Fruit fly (Drosophila melanogaster): ENCODE data around the gene Cyp305a1.

Gene Cyp305a1

DNA sequence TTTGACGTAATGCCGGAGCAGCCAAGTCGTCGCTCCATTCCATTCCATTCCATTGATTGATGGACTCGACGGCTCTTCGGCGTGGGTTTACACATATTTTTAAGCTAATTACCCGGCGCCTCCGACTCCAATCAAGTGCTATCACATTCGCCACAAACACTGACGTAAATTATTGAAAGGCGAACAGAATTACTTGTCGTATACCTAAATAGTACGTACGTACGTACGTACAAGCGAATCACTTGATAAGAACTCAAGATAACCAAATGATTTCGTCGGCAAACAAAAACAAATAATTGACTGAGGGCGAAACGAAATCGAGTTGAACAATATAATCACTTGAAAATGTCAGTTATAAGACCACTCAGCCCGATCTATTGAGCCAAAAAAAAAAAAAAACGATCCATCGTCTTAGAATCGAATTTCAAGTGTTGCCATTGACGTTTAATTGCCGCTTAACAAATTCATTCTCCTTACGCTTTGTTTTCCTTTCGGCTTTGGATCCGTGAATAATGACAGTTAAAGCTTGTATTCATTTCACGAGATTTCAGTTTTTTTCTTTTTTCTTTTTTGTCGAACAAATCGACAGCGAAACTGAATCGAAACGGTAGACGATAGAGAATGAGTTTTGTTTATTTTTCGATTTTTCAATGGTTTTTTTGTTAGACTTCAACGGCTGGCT, 35.7 kb downstream of the Cyp305a1 start (continued):
- no peak for TF ChIP-seq Hr78 (GFP tag; optimal IDR thresholded peaks at IDR 0.05)
- TF ChIP-seq gcm (GFP tag; optimal IDR thresholded peaks at IDR 0.05): no peak
- peak; percentile 34 for TF ChIP-seq CG34376 (GFP tag; optimal IDR thresholded peaks at IDR 0.05)
- TF ChIP-seq CG8290 (GFP tag; optimal IDR thresholded peaks at IDR 0.05): no peak
- TF ChIP-seq CG8290 (tag; optimal IDR thresholded peaks at IDR 0.05): no peak
- no peak for TF ChIP-seq HLH54F (GFP tag; optimal IDR thresholded peaks at IDR 0.05)
- TF ChIP-seq Trl (optimal IDR thresholded peaks at IDR 0.05): no peak
- no peak for TF ChIP-seq Trl (GFP tag; optimal IDR thresholded peaks at IDR 0.05)
- TF ChIP-seq Vsx1 (GFP tag; optimal IDR thresholded peaks at IDR 0.05): peak; percentile 89
- TF ChIP-seq dati (GFP tag; IDR thresholded peaks at IDR 0.05): no peak
- no peak for TF ChIP-seq abd-A (tag; optimal IDR thresholded peaks at IDR 0.05)
- TF ChIP-seq grau (tag; optimal IDR thresholded peaks at IDR 0.05): no peak
- peak; percentile 33 for TF ChIP-seq grn (GFP tag; optimal IDR thresholded peaks at IDR 0.05)
- TF ChIP-seq zfh1 (GFP tag; IDR thresholded peaks at IDR 0.05): no peak
- no peak for TF ChIP-seq CG18011 (GFP tag; optimal IDR thresholded peaks at IDR 0.05)
- no peak for TF ChIP-seq CG12299 (tag; optimal IDR thresholded peaks at IDR 0.05)
- TF ChIP-seq CG9437 (GFP tag; optimal IDR thresholded peaks at IDR 0.05): peak; percentile 13
- no peak for TF ChIP-seq Abd-B (GFP tag; optimal IDR thresholded peaks at IDR 0.05)
- 0 out of 3 replicates have a peak, but pooled peaks have one; percentile 18 for TF ChIP-seq CG2199 (GFP tag; IDR thresholded peaks at IDR 0.05)
- TF ChIP-seq da (GFP tag; optimal IDR thresholded peaks at IDR 0.05): no peak
- no peak for TF ChIP-seq cad (GFP tag; optimal IDR thresholded peaks at IDR 0.05)
- 0 out of 4 replicates have a peak, but pooled peaks have one; percentile 31 for TF ChIP-seq chinmo (GFP tag; IDR thresholded peaks at IDR 0.05; ENCODE audit: partially characterized antibody)
- no peak for TF ChIP-seq Fer1 (GFP tag; optimal IDR thresholded peaks at IDR 0.05)
- TF ChIP-seq CG13775 (GFP tag; optimal IDR thresholded peaks at IDR 0.05): no peak
- TF ChIP-seq repo (GFP tag; optimal IDR thresholded peaks at IDR 0.05): no peak
- no peak for TF ChIP-seq HLH4C (GFP tag; IDR thresholded peaks at IDR 0.05; ENCODE audit: partially characterized antibody)
- no peak for TF ChIP-seq CG9817 (tag; optimal IDR thresholded peaks at IDR 0.05)
- no peak for TF ChIP-seq CG10274 (GFP tag; optimal IDR thresholded peaks at IDR 0.05)
- no peak for TF ChIP-seq Hmr (GFP tag; optimal IDR thresholded peaks at IDR 0.05)
- TF ChIP-seq tap (tag; optimal IDR thresholded peaks at IDR 0.05): no peak
- no peak for TF ChIP-seq Sin3A (optimal IDR thresholded peaks at IDR 0.05)
- no peak for TF ChIP-seq stwl (tag; optimal IDR thresholded peaks at IDR 0.05)
- no peak for TF ChIP-seq Bdp1 (GFP tag; optimal IDR thresholded peaks at IDR 0.05)
- no peak for TF ChIP-seq Fer2 (tag; optimal IDR thresholded peaks at IDR 0.05)
- no peak for TF ChIP-seq CG4617 (GFP tag; optimal IDR thresholded peaks at IDR 0.05; ENCODE audit: borderline replicate concordance)
- TF ChIP-seq esg (GFP tag; conservative IDR thresholded peaks at IDR 0.05): no peak
- TF ChIP-seq ro (GFP tag; IDR thresholded peaks at IDR 0.05): no peak
- TF ChIP-seq CG17912 (GFP tag; optimal IDR thresholded peaks at IDR 0.05): no peak
- no peak for TF ChIP-seq Dek (tag; optimal IDR thresholded peaks at IDR 0.05)
- no peak for TF ChIP-seq stc (GFP tag; IDR thresholded peaks at IDR 0.05)
- no peak for TF ChIP-seq CG12744 (GFP tag; optimal IDR thresholded peaks at IDR 0.05)
- TF ChIP-seq HHEX (GFP tag; optimal IDR thresholded peaks at IDR 0.05): no peak
- TF ChIP-seq Deaf1 (tag; optimal IDR thresholded peaks at IDR 0.05): no peak
- TF ChIP-seq tin (GFP tag; optimal IDR thresholded peaks at IDR 0.05): no peak
- TF ChIP-seq CG9215 (GFP tag; IDR thresholded peaks at IDR 0.05): no peak
- no peak for TF ChIP-seq MBD-R2 (GFP tag; IDR thresholded peaks at IDR 0.05)
- TF ChIP-seq jing (GFP tag; optimal IDR thresholded peaks at IDR 0.05): no peak
- TF ChIP-seq CG2120 (GFP tag; optimal IDR thresholded peaks at IDR 0.05): no peak
- peak; percentile 37 for TF ChIP-seq CG18599 (GFP tag; optimal IDR thresholded peaks at IDR 0.05)
- TF ChIP-seq insv (GFP tag; optimal IDR thresholded peaks at IDR 0.05): no peak
- TF ChIP-seq chn (GFP tag; optimal IDR thresholded peaks at IDR 0.05): no peak
